Worm (Caenorhabditis elegans) whole organism, early embryonic: ENCODE data around the gene C05A9.2.
A peak's percentile ranks its signal among the peaks of the same experiment; 100 is the strongest.

ENCODE experiments used
- aly-1 ChIP-seq: sonication (generic microtip); optimal IDR thresholded peaks from 2 replicates; lab custom pipeline; 2016; ENCODE audit warnings: missing genetic modification characterization, missing compliant biosample characterization
- ama-1 ChIP-seq: fragments of 150-350 bp; optimal IDR thresholded peaks from 2 replicates; lab custom pipeline; 2014
- ceh-13 ChIP-seq: fragments of 200-800 bp; sonication (Bioruptor generic); optimal IDR thresholded peaks from 2 replicates; lab custom pipeline; 2018; ENCODE audit warnings: mild to moderate bottlenecking, missing genetic modification characterization, missing compliant biosample characterization
- ceh-36 ChIP-seq: sonication (generic microtip); optimal IDR thresholded peaks from 2 replicates; lab custom pipeline; 2016; ENCODE audit warnings: missing genetic modification characterization, inconsistent platforms, missing compliant biosample characterization
- flt-1 ChIP-seq: fragments of 200-800 bp; sonication (Bioruptor generic); IDR thresholded peaks from 2 replicates; pipeline ENCODE4 v1.3.6; 2022; ENCODE audit warnings: missing genetic modification characterization, missing compliant biosample characterization
- hmg-4 ChIP-seq: fragments of 200-800 bp; sonication (Bioruptor generic); optimal IDR thresholded peaks from 2 replicates; lab custom pipeline; 2018; ENCODE audit warnings: mild to moderate bottlenecking, missing genetic modification characterization, missing compliant biosample characterization
- hnd-1 ChIP-seq: sonication (generic microtip); optimal IDR thresholded peaks from 2 replicates; lab custom pipeline; 2016; ENCODE audit warnings: missing genetic modification characterization, missing compliant biosample characterization
- pes-1 ChIP-seq: fragments of 200-800 bp; sonication (Bioruptor generic); IDR thresholded peaks from 2 replicates; pipeline ENCODE4 v1.3.6; 2022; ENCODE audit warnings: missing genetic modification reagents, missing genetic modification characterization, missing compliant biosample characterization
- scrt-1 ChIP-seq: fragments of 200-800 bp; sonication (Bioruptor generic); IDR thresholded peaks from 2 replicates; pipeline ENCODE4 v1.3.6; 2022; ENCODE audit warnings: missing genetic modification characterization, missing compliant biosample characterization
- sea-1 ChIP-seq: fragments of 200-800 bp; sonication (Bioruptor generic); conservative IDR thresholded peaks from 2 replicates; pipeline ENCODE4 v1.3.6; 2022; ENCODE audit warnings: missing genetic modification characterization, missing compliant biosample characterization
- tbx-11 ChIP-seq: fragments of 200-800 bp; sonication (Bioruptor generic); IDR thresholded peaks from 2 replicates; pipeline ENCODE4 v1.3.6; 2022; ENCODE audit warnings: missing genetic modification characterization, missing compliant biosample characterization

DNA sequence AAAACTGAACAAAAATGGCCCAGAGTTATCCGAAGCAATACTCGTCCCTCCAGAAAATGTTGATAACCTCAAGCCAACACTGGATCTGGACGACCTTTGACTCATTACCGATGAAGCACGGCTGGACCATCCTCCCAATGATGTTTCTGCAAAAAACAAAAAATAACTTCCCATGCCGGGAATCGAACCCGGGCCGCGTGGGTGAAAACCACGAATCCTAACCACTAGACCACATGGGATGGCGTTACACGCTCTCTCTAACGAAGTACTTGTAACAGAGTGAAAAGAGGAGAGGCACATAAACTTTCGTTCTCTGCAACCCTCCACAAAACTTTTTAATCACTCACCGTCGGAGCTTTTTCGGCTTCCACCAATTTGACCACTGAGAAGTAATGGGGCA lies 23.3 kb downstream of the C05A9.2 start:
- TF ChIP-seq flt-1 (GFP tag; lab: Robert Waterston, UW) (peak; percentile 75), tbx-11 (peak; percentile 76; the same call in 1 of the 2 replicates), ama-1 (lab: Kevin White, UChicago) (no peak), aly-1 (peak; percentile 12), sea-1 (0 out of 2 replicates have a peak, but pooled peaks have one; percentile 59), ceh-13 (GFP tag; lab: Kevin White, UChicago) (peak; percentile 41), hmg-4 (GFP tag; lab: Kevin White, UChicago) (no peak), scrt-1 (GFP tag; lab: Robert Waterston, UW) (peak; percentile 87), pes-1 (GFP tag; lab: Robert Waterston, UW) (no peak), hnd-1 (peak; percentile 50), ceh-36 (tag; lab: Kevin White, UChicago) (peak; percentile 57)
